Fruit fly (Drosophila melanogaster): ENCODE results near the gene CG3857.

Gene CG3857

DNA sequence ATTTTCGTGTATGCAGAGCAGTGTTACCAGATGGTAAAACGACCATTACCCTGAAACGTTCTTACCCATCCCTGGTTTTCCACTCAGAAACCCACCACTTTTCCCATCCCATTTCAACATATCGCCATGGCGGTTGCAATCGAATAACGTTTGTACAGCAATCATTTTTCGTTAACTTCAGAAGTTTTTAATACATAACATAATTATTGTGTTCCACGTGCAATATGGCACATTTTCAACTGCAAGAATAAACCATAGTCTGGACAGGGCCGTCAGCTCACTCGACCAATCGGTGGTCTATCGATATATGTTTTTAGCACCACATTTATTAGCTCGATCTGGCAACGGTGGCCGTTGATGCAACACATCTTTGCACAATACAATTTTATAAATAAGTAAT, 49.9 kb downstream of the CG3857 start, which contains the start of the genes trr and mRpL16 (continued):
- TF ChIP-seq CG3163 (GFP tag; optimal IDR thresholded peaks at IDR 0.05) (no peak), toy (GFP tag; IDR thresholded peaks at IDR 0.05) (no peak), crol (GFP tag; IDR thresholded peaks at IDR 0.05) (no peak), Mrtf (GFP tag; IDR thresholded peaks at IDR 0.05) (no peak), pum (GFP tag; optimal IDR thresholded peaks at IDR 0.05) (peak; percentile 33), CG43689 (GFP tag; IDR thresholded peaks at IDR 0.05) (no peak), zf30C (GFP tag; optimal IDR thresholded peaks at IDR 0.05) (no peak), Ada2b (GFP tag; IDR thresholded peaks at IDR 0.05) (no peak), Gsc (GFP tag; IDR thresholded peaks at IDR 0.05) (no peak), row (GFP tag; IDR thresholded peaks at IDR 0.05) (peak; percentile 74), BtbVII (GFP tag; optimal IDR thresholded peaks at IDR 0.05) (no peak), CHES-1-like (GFP tag; optimal IDR thresholded peaks at IDR 0.05) (peak; percentile 44), Lhr (GFP tag; optimal IDR thresholded peaks at IDR 0.05) (no peak), ci (GFP tag; IDR thresholded peaks at IDR 0.05) (0 out of 3 replicates have a peak, but pooled peaks have one; percentile 43), HLH54F (GFP tag; optimal IDR thresholded peaks at IDR 0.05) (peak; percentile 49), chm (GFP tag; IDR thresholded peaks at IDR 0.05) (no peak), br (optimal IDR thresholded peaks at IDR 0.05) (no peak), CG12236 (GFP tag; optimal IDR thresholded peaks at IDR 0.05) (no peak), HLHmδ (GFP tag; optimal IDR thresholded peaks at IDR 0.05) (no peak), Scr (GFP tag; IDR thresholded peaks at IDR 0.05; ENCODE audit: partially characterized antibody) (peak; percentile 83), CG30020 (tag; optimal IDR thresholded peaks at IDR 0.05) (peak; percentile 93), CG13775 (GFP tag; optimal IDR thresholded peaks at IDR 0.05) (peak; percentile 40), usp (GFP tag; optimal IDR thresholded peaks at IDR 0.05) (no peak), Dbx (GFP tag; IDR thresholded peaks at IDR 0.05) (peak; percentile 71), gsb-n (tag; optimal IDR thresholded peaks at IDR 0.05) (no peak), slp2 (GFP tag; optimal IDR thresholded peaks at IDR 0.05) (peak; percentile 33), p53 (GFP tag; optimal IDR thresholded peaks at IDR 0.05) (no peak), gce (GFP tag; IDR thresholded peaks at IDR 0.05) (peak; percentile 21; the same call in 1 of the 3 replicates), Adf1 (GFP tag; IDR thresholded peaks at IDR 0.05) (no peak), fd96Cb (tag; optimal IDR thresholded peaks at IDR 0.05) (no peak), z (GFP tag; IDR thresholded peaks at IDR 0.05) (no peak), corto (GFP tag; optimal IDR thresholded peaks at IDR 0.05) (no peak), CG31441 (GFP tag; IDR thresholded peaks at IDR 0.05) (no peak), CG8924 (tag; optimal IDR thresholded peaks at IDR 0.05) (peak; percentile 67), bab2 (GFP tag; optimal IDR thresholded peaks at IDR 0.05) (peak; percentile 38), Oli (tag; optimal IDR thresholded peaks at IDR 0.05) (no peak), HLH4C (GFP tag; IDR thresholded peaks at IDR 0.05; ENCODE audit: partially characterized antibody) (peak; percentile 54; the same call in 2 of the 3 replicates), Sox100B (GFP tag; optimal IDR thresholded peaks at IDR 0.05) (no peak), CG17612 (GFP tag; IDR thresholded peaks at IDR 0.05) (no peak), CG12299 (tag; optimal IDR thresholded peaks at IDR 0.05) (peak; percentile 39), CG7786 (GFP tag; optimal IDR thresholded peaks at IDR 0.05) (peak; percentile 58), chn (GFP tag; optimal IDR thresholded peaks at IDR 0.05) (peak; percentile 20), dan (GFP tag; IDR thresholded peaks at IDR 0.05) (no peak), slou (GFP tag; optimal IDR thresholded peaks at IDR 0.05) (no peak), CG4328 (GFP tag; optimal IDR thresholded peaks at IDR 0.05) (no peak), CG11560 (tag; IDR thresholded peaks at IDR 0.05) (peak; percentile 55; the same call in 1 of the 3 replicates), CG8089 (GFP tag; optimal IDR thresholded peaks at IDR 0.05) (no peak), croc (GFP tag; conservative IDR thresholded peaks at IDR 0.05) (no peak), Bgb (GFP tag; IDR thresholded peaks at IDR 0.05; ENCODE audit: partially characterized antibody) (peak; percentile 66), CG17328 (GFP tag; IDR thresholded peaks at IDR 0.05) (no peak), CG10321 (GFP tag; IDR thresholded peaks at IDR 0.05) (no peak), CG3407 (GFP tag; optimal IDR thresholded peaks at IDR 0.05) (no peak), CG10209 (GFP tag; optimal IDR thresholded peaks at IDR 0.05) (no peak)

Data from whole organism, embryonic.